Fruit fly (Drosophila melanogaster): ENCODE measurements around the gene CG3857.

Gene CG3857

DNA sequence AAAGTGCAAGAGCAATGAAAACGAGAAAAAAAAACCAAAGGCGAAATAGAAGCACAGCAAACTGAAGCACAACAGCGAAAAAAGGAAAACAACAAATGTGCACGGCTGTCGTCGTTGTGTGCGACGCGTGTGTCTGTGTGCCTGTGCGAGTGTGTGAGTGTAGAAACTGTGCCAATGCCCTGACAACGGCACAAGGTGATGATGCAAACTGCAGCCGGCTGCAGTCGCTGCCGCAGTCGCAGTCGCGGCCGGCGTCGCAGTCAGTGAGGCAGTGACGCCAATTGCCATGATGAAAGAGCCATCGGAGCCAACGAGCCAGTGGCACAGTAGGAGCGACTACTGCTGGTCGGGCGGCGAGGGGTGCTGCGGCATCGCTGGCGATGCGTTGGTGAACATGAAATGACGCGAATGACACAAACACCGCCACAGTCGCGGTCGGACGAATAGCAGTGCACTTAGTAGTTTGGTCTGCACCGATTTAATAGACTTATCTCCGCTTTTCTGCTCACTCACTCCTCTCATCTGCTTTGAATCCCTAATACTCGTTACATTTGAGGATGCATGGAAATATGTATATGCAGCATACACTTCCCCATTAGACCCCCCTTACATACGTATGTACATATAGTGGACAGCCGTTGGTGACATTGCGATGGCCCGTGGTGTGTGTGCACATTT, 28.9 kb upstream of the CG3857 start (continued):
- TF ChIP-seq Trl (optimal IDR thresholded peaks at IDR 0.05) (no peak), Trl (GFP tag; optimal IDR thresholded peaks at IDR 0.05) (peak; percentile 21), MBD-R2 (GFP tag; IDR thresholded peaks at IDR 0.05) (no peak), CG14710 (tag; optimal IDR thresholded peaks at IDR 0.05) (peak; percentile 43), CG9727 (GFP tag; optimal IDR thresholded peaks at IDR 0.05) (no peak), lab (GFP tag; optimal IDR thresholded peaks at IDR 0.05) (peak; percentile 55), yki (optimal IDR thresholded peaks at IDR 0.05) (no peak), lmd (GFP tag; IDR thresholded peaks at IDR 0.05) (peak; percentile 73), CTCF (GFP tag; optimal IDR thresholded peaks at IDR 0.05) (peak; percentile 11), CG4328 (GFP tag; optimal IDR thresholded peaks at IDR 0.05) (peak; percentile 52), vvl (GFP tag; IDR thresholded peaks at IDR 0.05) (peak; percentile 59), CG13894 (tag; optimal IDR thresholded peaks at IDR 0.05) (no peak), salm (tag; optimal IDR thresholded peaks at IDR 0.05) (peak; percentile 65), CG2875 (GFP tag; optimal IDR thresholded peaks at IDR 0.05) (peak; percentile 46), odd (GFP tag; optimal IDR thresholded peaks at IDR 0.05) (peak; percentile 34), Stat92E (GFP tag; optimal IDR thresholded peaks at IDR 0.05) (no peak), CG7556 (GFP tag; optimal IDR thresholded peaks at IDR 0.05) (peak; percentile 49), Hey (tag; optimal IDR thresholded peaks at IDR 0.05) (no peak), CG8388 (GFP tag; optimal IDR thresholded peaks at IDR 0.05) (peak; percentile 68), CG30431 (GFP tag; optimal IDR thresholded peaks at IDR 0.05) (peak; percentile 24), HHEX (GFP tag; optimal IDR thresholded peaks at IDR 0.05) (peak; percentile 57), CG11398 (GFP tag; optimal IDR thresholded peaks at IDR 0.05) (peak; percentile 15), row (GFP tag; IDR thresholded peaks at IDR 0.05) (peak; percentile 79), CG6254 (GFP tag; optimal IDR thresholded peaks at IDR 0.05) (peak; percentile 49), gt (GFP tag; IDR thresholded peaks at IDR 0.05) (peak; percentile 40; the same call in 1 of the 2 replicates), en (GFP tag; optimal IDR thresholded peaks at IDR 0.05) (no peak), CG4424 (GFP tag; optimal IDR thresholded peaks at IDR 0.05) (peak; percentile 65), pnt (GFP tag; optimal IDR thresholded peaks at IDR 0.05) (peak; percentile 58), Ets65A (GFP tag) (peak; percentile 84), Oaz (GFP tag; IDR thresholded peaks at IDR 0.05) (peak; percentile 24; the same call in 1 of the 2 replicates), Antp (GFP tag; optimal IDR thresholded peaks at IDR 0.05) (peak; percentile 57), so (GFP tag; IDR thresholded peaks at IDR 0.05) (peak; percentile 66; the same call in 1 of the 3 replicates), Ssrp (tag; optimal IDR thresholded peaks at IDR 0.05) (peak; percentile 66), CG18764 (GFP tag; optimal IDR thresholded peaks at IDR 0.05) (peak; percentile 21), usp (GFP tag; optimal IDR thresholded peaks at IDR 0.05) (no peak), CG18599 (GFP tag; optimal IDR thresholded peaks at IDR 0.05) (peak; percentile 24), jumu (GFP tag; optimal IDR thresholded peaks at IDR 0.05) (peak; percentile 43), CG14050 (GFP tag; IDR thresholded peaks at IDR 0.05) (peak; percentile 18; the same call in 1 of the 3 replicates), sd (tag; optimal IDR thresholded peaks at IDR 0.05) (peak; percentile 18), eve (GFP tag; optimal IDR thresholded peaks at IDR 0.05) (peak in 1 of 2 experiments; percentile 81), ci (GFP tag; IDR thresholded peaks at IDR 0.05) (peak; percentile 84), Atf3 (GFP tag; optimal IDR thresholded peaks at IDR 0.05) (peak; percentile 6), Lim3 (GFP tag; IDR thresholded peaks at IDR 0.05) (no peak; the same call in 1 of the 2 replicates), CG7357 (GFP tag; IDR thresholded peaks at IDR 0.05) (peak; percentile 57; the same call in 2 of the 3 replicates), Nf-YA (GFP tag; IDR thresholded peaks at IDR 0.05) (0 out of 2 replicates have a peak, but pooled peaks have one; percentile 37), CG12299 (tag; optimal IDR thresholded peaks at IDR 0.05) (peak; percentile 9), az2 (GFP tag; optimal IDR thresholded peaks at IDR 0.05) (peak; percentile 45), CG10267 (tag; optimal IDR thresholded peaks at IDR 0.05) (peak; percentile 18), E2f1 (GFP tag; IDR thresholded peaks at IDR 0.05) (0 out of 2 replicates have a peak, but pooled peaks have one; percentile 19), croc (GFP tag; conservative IDR thresholded peaks at IDR 0.05) (peak; percentile 60), NfI (GFP tag; optimal IDR thresholded peaks at IDR 0.05) (peak; percentile 61)

All from whole organism, embryonic.